Worm (Caenorhabditis elegans): ENCODE measurements around the gene Y49E10.27.
A peak's percentile ranks its signal among the peaks of the same experiment; 100 is the strongest.

Gene Y49E10.27

ce11 chrIII:12411059-12411458, 23.1 kb upstream of the Y49E10.27 start:
- no peak for TF ChIP-seq Y55F3AM.14 (GFP tag; optimal IDR thresholded peaks at IDR 0.05)
- no peak for TF ChIP-seq ztf-4 (tag; optimal IDR thresholded peaks at IDR 0.05)
- no peak for TF ChIP-seq mbf-1 (tag; optimal IDR thresholded peaks at IDR 0.05)
- TF ChIP-seq elt-3 (tag; optimal IDR thresholded peaks at IDR 0.05) = no peak
- no peak for TF ChIP-seq C34F6.9 (tag; optimal IDR thresholded peaks at IDR 0.05)
- TF ChIP-seq nhr-6 (tag; optimal IDR thresholded peaks at IDR 0.05) = no peak
- no peak for TF ChIP-seq alr-1 (tag; optimal IDR thresholded peaks at IDR 0.05)
- TF ChIP-seq nhr-12 (tag; optimal IDR thresholded peaks at IDR 0.05) = no peak
- no peak for TF ChIP-seq peb-1 (tag; optimal IDR thresholded peaks at IDR 0.05)
- no peak for TF ChIP-seq ama-1 (optimal IDR thresholded peaks at IDR 0.05)

- TF ChIP-seq lsy-2 (tag; optimal IDR thresholded peaks at IDR 0.05) (no peak), sma-3 (GFP tag; optimal IDR thresholded peaks at IDR 0.05) (no peak), nhr-6 (tag; optimal IDR thresholded peaks at IDR 0.05) (no peak), dmd-4 (tag; optimal IDR thresholded peaks at IDR 0.05) (no peak), nhr-129 (tag; optimal IDR thresholded peaks at IDR 0.05) (no peak), nhr-11 (tag; optimal IDR thresholded peaks at IDR 0.05) (no peak), elt-1 (tag; optimal IDR thresholded peaks at IDR 0.05) (no peak), ZK546.5 (tag; optimal IDR thresholded peaks at IDR 0.05) (no peak), Y55F3AM.14 (GFP tag; optimal IDR thresholded peaks at IDR 0.05) (no peak), ztf-4 (tag; optimal IDR thresholded peaks at IDR 0.05) (no peak), nhr-23 (tag; optimal IDR thresholded peaks at IDR 0.05) (no peak), blmp-1 (tag; optimal IDR thresholded peaks at IDR 0.05; ENCODE audit: insufficient read depth) (no peak)
Measured at ce11 chrIII:12411668-12412067, 22.5 kb upstream of the Y49E10.27 start.

ce11 chrIII:12414533-12414932, 19.7 kb upstream of the Y49E10.27 start:
- TF ChIP-seq sma-9 (GFP tag; optimal IDR thresholded peaks at IDR 0.05) (no peak), sma-9 (tag; optimal IDR thresholded peaks at IDR 0.05) (no peak), fos-1 (tag; optimal IDR thresholded peaks at IDR 0.05) (no peak), unc-39 (tag; optimal IDR thresholded peaks at IDR 0.05) (no peak), snpc-4 (tag; optimal IDR thresholded peaks at IDR 0.05) (no peak), nhr-12 (tag; optimal IDR thresholded peaks at IDR 0.05) (no peak)

ce11 chrIII:12420256-12420655, 13.9 kb upstream of the Y49E10.27 start:
- TF ChIP-seq R02D3.7 (tag; optimal IDR thresholded peaks at IDR 0.05) (no peak), gmeb-1 (tag; optimal IDR thresholded peaks at IDR 0.05) (no peak), lin-11 (tag; optimal IDR thresholded peaks at IDR 0.05) (no peak), ztf-11 (tag; optimal IDR thresholded peaks at IDR 0.05) (no peak), alr-1 (tag; optimal IDR thresholded peaks at IDR 0.05) (no peak), ztf-4 (tag; optimal IDR thresholded peaks at IDR 0.05) (no peak), aly-2 (tag; optimal IDR thresholded peaks at IDR 0.05) (no peak), nhr-237 (tag; optimal IDR thresholded peaks at IDR 0.05) (no peak), nhr-129 (tag; optimal IDR thresholded peaks at IDR 0.05) (no peak), mbf-1 (tag; optimal IDR thresholded peaks at IDR 0.05) (no peak), Y55F3AM.14 (GFP tag; optimal IDR thresholded peaks at IDR 0.05) (no peak)

ce11 chrIII:12421708-12422107, 12.5 kb upstream of the Y49E10.27 start, which contains the start of gene tat-1:
tat-1 (minus strand) TSS chrIII:12421718.
- TF ChIP-seq lsy-2 (tag; optimal IDR thresholded peaks at IDR 0.05) (no peak), egl-27 (tag; optimal IDR thresholded peaks at IDR 0.05) (no peak), lin-13 (GFP tag; optimal IDR thresholded peaks at IDR 0.05) (no peak), fos-1 (tag; optimal IDR thresholded peaks at IDR 0.05) (no peak), unc-55 (GFP tag; optimal IDR thresholded peaks at IDR 0.05) (peak; percentile 42), nhr-10 (tag; optimal IDR thresholded peaks at IDR 0.05) (no peak), ztf-1 (GFP tag; conservative IDR thresholded peaks at IDR 0.05) (no peak), unc-62 (GFP tag; optimal IDR thresholded peaks at IDR 0.05) (no peak), C34F6.9 (tag; optimal IDR thresholded peaks at IDR 0.05) (peak; percentile 2), nhr-12 (tag; optimal IDR thresholded peaks at IDR 0.05) (no peak)
